Worm (Caenorhabditis elegans) whole organism, L4 larva: Measurements from ENCODE around the gene T06D4.1.

Experiments used
- aha-1 ChIP-seq: fragments of 150-350 bp; peaks from one replicate; lab custom pipeline; 2014; ENCODE audit warnings: missing biosample characterization, missing genetic modification characterization
- nhr-102 ChIP-seq: sonication (generic microtip); optimal IDR thresholded peaks from 2 replicates; lab custom pipeline; 2016; ENCODE audit warnings: mild to moderate bottlenecking, missing genetic modification characterization, moderate library complexity, missing compliant biosample characterization
- nhr-76 ChIP-seq: fragments of 150-350 bp; optimal IDR thresholded peaks from 2 replicates; lab custom pipeline; 2014; ENCODE audit warnings: missing biosample characterization, missing genetic modification characterization

DNA sequence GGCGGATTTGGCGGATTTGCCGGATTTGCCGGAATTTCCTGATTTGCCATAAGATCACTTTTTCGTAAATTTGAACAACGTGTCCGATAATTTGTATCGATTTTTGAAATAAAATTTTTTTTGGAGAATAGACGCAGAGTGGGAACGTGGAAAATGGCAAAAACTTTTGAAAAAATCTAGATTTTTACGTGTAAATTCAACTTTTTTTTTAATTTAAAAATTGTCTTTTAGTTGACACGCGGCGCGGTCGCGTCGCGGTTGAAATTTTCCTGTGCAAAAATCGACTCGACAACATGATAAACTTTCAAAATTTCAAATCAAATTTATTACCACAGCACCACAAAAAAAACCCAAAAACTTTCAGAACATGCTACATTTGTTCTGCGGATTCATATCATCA is 13.9 kb downstream of the T06D4.1 start, which contains the start of gene nep-20:
- no peak for TF ChIP-seq nhr-102 (tag; lab: Kevin White, UChicago)
- TF ChIP-seq nhr-76 (tag; lab: Kevin White, UChicago) = no peak
- no peak for TF ChIP-seq aha-1 (tag; lab: Kevin White, UChicago)
